Worm (Caenorhabditis elegans) whole organism, L1 larva: ENCODE measurements around the gene upp-1.

Source experiments
- jun-1 ChIP-seq: fragments of 150-350 bp; optimal IDR thresholded peaks from 2 replicates; lab custom pipeline; 2014; ENCODE audit warnings: missing biosample characterization, missing genetic modification reagents, missing genetic modification characterization
- nhr-76 ChIP-seq: sonication (generic microtip); optimal IDR thresholded peaks from 2 replicates; lab custom pipeline; 2017; ENCODE audit warnings: missing biosample characterization, missing genetic modification characterization
- pqm-1 ChIP-seq: sonication (generic microtip); optimal IDR thresholded peaks from 3 replicates; lab custom pipeline; 2017; ENCODE audit warnings: missing biosample characterization, missing genetic modification characterization
- unc-62 ChIP-seq: fragments of 150-350 bp; optimal IDR thresholded peaks from 2 replicates; lab custom pipeline; 2014; ENCODE audit warnings: missing biosample characterization, missing genetic modification reagents, missing genetic modification characterization
- xbp-1 ChIP-seq: sonication (generic microtip); optimal IDR thresholded peaks from 2 replicates; lab custom pipeline; 2016; ENCODE audit warnings: missing genetic modification characterization, missing compliant biosample characterization

ce11 chrIII:7656474-7656873 lies 13.6 kb upstream of the upp-1 start, which contains the start of gene ZK783.7:
- no peak for TF ChIP-seq unc-62 (GFP tag; lab: Kevin White, UChicago)
- TF ChIP-seq jun-1 = no peak
- no peak for TF ChIP-seq pqm-1 (tag; lab: Kevin White, UChicago)
- TF ChIP-seq nhr-76 (tag; lab: Kevin White, UChicago) = no peak
- TF ChIP-seq xbp-1 (tag; lab: Kevin White, UChicago) = no peak
